Fruit fly (Drosophila melanogaster): ENCODE measurements around the gene Cerk.

dm6 chr3R:5368170-5368781 lies at the start of gene Cerk:
- no peak for TF ChIP-seq usp (GFP tag; optimal IDR thresholded peaks at IDR 0.05)
- TF ChIP-seq psq (optimal IDR thresholded peaks at IDR 0.05): no peak
- TF ChIP-seq CG8478 (optimal IDR thresholded peaks at IDR 0.05): no peak
- no peak for TF ChIP-seq EcR (GFP tag; optimal IDR thresholded peaks at IDR 0.05)
